Fruit fly (Drosophila melanogaster): ENCODE data around the gene CG2150.
A peak's percentile ranks its signal among the peaks of the same experiment; 100 is the strongest.

The CG2150 gene

DNA sequence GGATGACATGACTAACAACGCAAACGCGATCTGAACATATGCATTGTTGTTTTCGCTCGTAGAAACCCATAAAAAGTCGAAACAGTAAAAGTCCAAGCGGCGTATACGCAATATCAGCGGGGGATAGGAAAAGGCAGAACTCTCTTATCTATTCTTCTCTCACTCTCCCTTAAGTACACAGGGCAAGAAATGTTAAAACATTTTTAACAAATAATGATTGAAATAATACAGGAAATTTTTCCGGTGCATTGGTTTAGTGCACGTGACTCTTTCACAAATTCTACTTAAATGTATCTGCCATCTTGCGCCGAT, 48.9 kb downstream of the CG2150 start:
- TF ChIP-seq CG7045 (GFP tag; optimal IDR thresholded peaks at IDR 0.05) = no peak
- peak; percentile 3 for TF ChIP-seq CG11617 (GFP tag; optimal IDR thresholded peaks at IDR 0.05)
- TF ChIP-seq kay (GFP tag; ENCODE audit: borderline replicate concordance) = peak; percentile 72

DNA sequence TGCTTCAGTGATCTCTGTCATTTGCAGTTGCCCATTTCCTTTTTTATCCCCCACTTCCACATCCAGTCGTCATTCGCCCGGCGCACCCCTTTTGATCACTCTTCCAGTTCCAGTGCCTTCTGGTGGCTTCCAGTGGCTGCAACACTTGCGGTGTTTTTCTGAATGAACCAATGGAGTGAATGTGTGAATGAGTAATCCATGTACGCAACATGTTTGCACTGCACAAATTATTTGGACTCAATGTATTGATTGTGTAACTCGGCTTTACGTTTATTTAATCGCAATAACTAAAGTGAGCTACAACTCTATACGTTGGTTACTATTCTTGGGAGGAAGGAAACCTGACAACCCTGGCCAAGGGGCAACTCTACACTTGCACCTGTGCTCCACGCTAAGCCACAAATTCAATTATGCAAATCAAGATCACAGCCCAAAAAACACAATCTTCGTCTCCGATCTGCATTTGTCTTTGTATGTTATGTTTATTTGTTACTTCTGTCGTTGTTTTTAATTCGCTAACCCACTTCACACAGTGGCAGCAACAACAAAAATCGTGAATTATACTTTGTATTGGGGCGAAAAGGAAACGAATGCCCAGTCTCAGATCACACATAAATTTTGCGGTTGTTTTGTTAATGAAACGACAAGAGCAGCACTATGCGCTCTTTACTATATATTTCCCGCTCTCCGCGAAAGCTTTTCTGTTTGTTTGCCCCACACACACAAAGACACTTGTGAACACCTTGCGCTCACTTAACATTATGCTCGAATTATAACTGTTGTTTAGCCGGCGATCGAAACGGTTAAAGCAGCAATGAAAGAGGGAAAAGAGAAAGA, 49.5 kb downstream of the CG2150 start:
- no peak for TF ChIP-seq CG11617 (GFP tag; optimal IDR thresholded peaks at IDR 0.05)
- peak; percentile 63 for TF ChIP-seq CG14711 (tag; optimal IDR thresholded peaks at IDR 0.05)
- TF ChIP-seq cic (GFP tag; optimal IDR thresholded peaks at IDR 0.05) = peak; percentile 8
- peak; percentile 71 for TF ChIP-seq ovo (GFP tag; optimal IDR thresholded peaks at IDR 0.05)
- TF ChIP-seq kay (GFP tag; ENCODE audit: borderline replicate concordance) = peak; percentile 94
- TF ChIP-seq CG33017 (tag; optimal IDR thresholded peaks at IDR 0.05) = no peak
- peak; percentile 86 for TF ChIP-seq pad (GFP tag; optimal IDR thresholded peaks at IDR 0.05)
- no peak for TF ChIP-seq CG1620 (GFP tag; optimal IDR thresholded peaks at IDR 0.05)
- TF ChIP-seq CG12768 (GFP tag; optimal IDR thresholded peaks at IDR 0.05) = no peak
- no peak for TF ChIP-seq Clk (GFP tag; optimal IDR thresholded peaks at IDR 0.05)

DNA sequence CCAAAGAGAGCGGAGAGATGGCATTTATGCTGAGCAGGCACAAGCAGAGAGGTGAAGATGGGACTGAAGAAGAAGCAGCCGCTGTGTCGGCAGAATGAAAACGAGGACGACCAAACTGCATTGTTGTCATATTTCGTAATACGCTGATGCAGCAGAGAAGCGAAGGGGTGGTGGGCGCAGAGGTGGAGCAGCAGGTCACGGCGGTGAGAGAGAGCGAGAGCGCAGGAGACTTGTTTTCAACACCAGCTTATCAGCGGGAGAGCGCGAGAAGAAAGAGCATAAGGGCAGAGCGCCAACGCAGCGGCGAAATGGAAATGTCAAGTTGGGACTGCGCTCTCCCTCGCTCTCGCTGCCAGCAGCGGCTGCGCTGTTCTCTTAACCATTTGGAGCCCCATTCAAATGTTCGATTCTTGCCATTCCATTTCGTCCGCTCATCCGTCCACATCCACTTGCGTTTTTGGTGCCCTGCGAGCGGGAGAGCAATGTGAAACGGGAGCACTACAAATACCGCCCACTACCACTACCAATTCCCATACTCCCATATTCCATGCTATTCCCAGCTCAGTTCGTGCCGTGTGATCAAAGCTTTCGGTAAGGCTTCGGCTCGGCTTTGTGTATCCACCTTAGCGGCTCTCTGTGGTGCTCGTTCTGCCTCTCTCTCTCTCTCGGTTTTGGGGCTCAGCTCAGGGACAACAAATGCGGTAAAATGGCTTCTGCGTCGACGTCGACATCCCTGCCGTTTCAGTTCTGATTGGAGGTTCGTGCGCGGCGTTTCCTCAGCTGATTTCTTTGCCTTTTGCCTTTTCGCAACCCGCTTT, 51.1 kb downstream of the CG2150 start, which contains the start of gene ttk:
TSS of gene ttk (plus strand) at position 562 of the 818 bp plus-strand sequence.
- no peak for TF ChIP-seq cnc (optimal IDR thresholded peaks at IDR 0.05)
- TF ChIP-seq pad (GFP tag; optimal IDR thresholded peaks at IDR 0.05) = peak; percentile 46
- no peak for TF ChIP-seq ovo (GFP tag; optimal IDR thresholded peaks at IDR 0.05)
- peak; percentile 8 for TF ChIP-seq bab1 (GFP tag; optimal IDR thresholded peaks at IDR 0.05)
- TF ChIP-seq tj (GFP tag; optimal IDR thresholded peaks at IDR 0.05) = peak; percentile 100
- TF ChIP-seq cic (GFP tag; optimal IDR thresholded peaks at IDR 0.05) = no peak
- TF ChIP-seq CG12768 (GFP tag; optimal IDR thresholded peaks at IDR 0.05) = peak; percentile 53
- no peak for TF ChIP-seq toe (GFP tag; optimal IDR thresholded peaks at IDR 0.05)
- no peak for TF ChIP-seq CG33017 (tag; optimal IDR thresholded peaks at IDR 0.05)
- TF ChIP-seq Crg-1 (GFP tag; optimal IDR thresholded peaks at IDR 0.05) = no peak
- no peak for TF ChIP-seq CG14711 (tag; optimal IDR thresholded peaks at IDR 0.05)
- no peak for TF ChIP-seq CG1620 (GFP tag; optimal IDR thresholded peaks at IDR 0.05)
- TF ChIP-seq CG7045 (GFP tag; optimal IDR thresholded peaks at IDR 0.05) = no peak
- no peak for TF ChIP-seq kay (GFP tag; ENCODE audit: borderline replicate concordance)
- TF ChIP-seq Clk (GFP tag; optimal IDR thresholded peaks at IDR 0.05) = no peak
- no peak for TF ChIP-seq Mnt (GFP tag; optimal IDR thresholded peaks at IDR 0.05)
- peak; percentile 46 for TF ChIP-seq CG11617 (GFP tag; optimal IDR thresholded peaks at IDR 0.05)
- TF ChIP-seq CG5204 (GFP tag; optimal IDR thresholded peaks at IDR 0.05) = no peak
- TF ChIP-seq CG7101 (tag; optimal IDR thresholded peaks at IDR 0.05) = no peak
- TF ChIP-seq Hr96 (GFP tag; optimal IDR thresholded peaks at IDR 0.05) = peak; percentile 22

All from whole organism, adult.